Fruit fly (Drosophila melanogaster) whole organism, adult: Measurements from ENCODE around the gene Frq2.

Experiments used
- CG11617 ChIP-seq: fragments of 200-800 bp; sonication (Bioruptor generic); optimal IDR thresholded peaks from 2 replicates; lab custom pipeline; 2017; ENCODE audit warnings: mild to moderate bottlenecking, missing biosample characterization, missing genetic modification reagents, missing genetic modification characterization
- CG12768 ChIP-seq: fragments of 200-800 bp; sonication (Bioruptor generic); optimal IDR thresholded peaks from 2 replicates; lab custom pipeline; 2017; ENCODE audit warnings: missing biosample characterization, missing genetic modification characterization, mild to moderate bottlenecking, moderate library complexity, missing genetic modification reagents
- CG14711 ChIP-seq: fragments of 200-800 bp; sonication (Bioruptor generic); optimal IDR thresholded peaks from 2 replicates; lab custom pipeline; 2018; ENCODE audit warnings: missing biosample characterization, mild to moderate bottlenecking, missing genetic modification characterization, moderate library complexity
- CG1620 ChIP-seq: fragments of 200-800 bp; sonication (Bioruptor generic); optimal IDR thresholded peaks from 2 replicates; lab custom pipeline; 2016; ENCODE audit warnings: missing biosample characterization, missing genetic modification characterization
- CG33017 ChIP-seq: fragments of 200-800 bp; sonication (Bioruptor generic); optimal IDR thresholded peaks from 2 replicates; lab custom pipeline; 2018; ENCODE audit warnings: missing biosample characterization, mild to moderate bottlenecking, missing genetic modification characterization, moderate library complexity
- CG5204 ChIP-seq: fragments of 200-800 bp; sonication (Bioruptor generic); optimal IDR thresholded peaks from 2 replicates; lab custom pipeline; 2016; ENCODE audit warnings: missing biosample characterization, missing genetic modification characterization
- CG7045 ChIP-seq: fragments of 200-800 bp; sonication (Bioruptor generic); optimal IDR thresholded peaks from 2 replicates; lab custom pipeline; 2017; ENCODE audit warnings: missing biosample characterization, mild to moderate bottlenecking, missing genetic modification characterization
- CG7101 ChIP-seq: fragments of 200-800 bp; sonication (Bioruptor generic); optimal IDR thresholded peaks from 2 replicates; lab custom pipeline; 2018; ENCODE audit warnings: missing biosample characterization, mild to moderate bottlenecking, missing genetic modification characterization, moderate library complexity
- Clk ChIP-seq: fragments of 200-800 bp; sonication (Bioruptor generic); optimal IDR thresholded peaks from 2 replicates; lab custom pipeline; 2017; ENCODE audit warnings: missing biosample characterization, missing genetic modification characterization
- Crg-1 ChIP-seq: fragments of 200-800 bp; sonication (Bioruptor generic); optimal IDR thresholded peaks from 2 replicates; lab custom pipeline; 2016; ENCODE audit warnings: missing biosample characterization, missing genetic modification characterization
- Hr96 ChIP-seq: fragments of 200-800 bp; sonication (Bioruptor generic); optimal IDR thresholded peaks from 2 replicates; lab custom pipeline; 2016; ENCODE audit warnings: missing biosample characterization, missing genetic modification characterization
- Mnt ChIP-seq: fragments of 200-800 bp; sonication (Bioruptor generic); optimal IDR thresholded peaks from 2 replicates; lab custom pipeline; 2016; ENCODE audit warnings: missing biosample characterization, mild to moderate bottlenecking, missing genetic modification characterization
- bab1 ChIP-seq: fragments of 200-800 bp; sonication (Bioruptor generic); optimal IDR thresholded peaks from 3 replicates; lab custom pipeline; 2019; ENCODE audit warnings: missing biosample characterization, mild to moderate bottlenecking, missing genetic modification characterization, moderate library complexity
- cic ChIP-seq: fragments of 200-800 bp; sonication (Bioruptor generic); optimal IDR thresholded peaks from 2 replicates; lab custom pipeline; 2017; ENCODE audit warnings: missing biosample characterization, mild to moderate bottlenecking, missing genetic modification characterization, moderate library complexity
- cnc ChIP-seq, 2 experiments: fragments of >200 bp; optimal IDR thresholded peaks; 2 replicates each; lab custom pipeline; 2017
- kay ChIP-seq: fragments of 200-800 bp; sonication (Bioruptor generic); peaks from one replicate; lab custom pipeline; 2016; ENCODE audit warnings: missing biosample characterization, missing genetic modification characterization, borderline replicate concordance
- ovo ChIP-seq: fragments of 200-800 bp; sonication (Bioruptor generic); optimal IDR thresholded peaks from 2 replicates; lab custom pipeline; 2016; ENCODE audit warnings: missing biosample characterization, missing genetic modification characterization
- pad ChIP-seq: fragments of 200-800 bp; sonication (Bioruptor generic); optimal IDR thresholded peaks from 3 replicates; lab custom pipeline; 2017; ENCODE audit warnings: missing biosample characterization, missing genetic modification characterization, mild to moderate bottlenecking, moderate library complexity, missing genetic modification reagents
- tj ChIP-seq: fragments of 200-800 bp; sonication (Bioruptor generic); optimal IDR thresholded peaks from 3 replicates; lab custom pipeline; 2017; ENCODE audit warnings: missing biosample characterization, mild to moderate bottlenecking, missing genetic modification characterization, moderate library complexity
- toe ChIP-seq: fragments of 200-800 bp; sonication (Bioruptor generic); optimal IDR thresholded peaks from 2 replicates; lab custom pipeline; 2016; ENCODE audit warnings: missing biosample characterization, missing genetic modification characterization

Gene Frq2

DNA sequence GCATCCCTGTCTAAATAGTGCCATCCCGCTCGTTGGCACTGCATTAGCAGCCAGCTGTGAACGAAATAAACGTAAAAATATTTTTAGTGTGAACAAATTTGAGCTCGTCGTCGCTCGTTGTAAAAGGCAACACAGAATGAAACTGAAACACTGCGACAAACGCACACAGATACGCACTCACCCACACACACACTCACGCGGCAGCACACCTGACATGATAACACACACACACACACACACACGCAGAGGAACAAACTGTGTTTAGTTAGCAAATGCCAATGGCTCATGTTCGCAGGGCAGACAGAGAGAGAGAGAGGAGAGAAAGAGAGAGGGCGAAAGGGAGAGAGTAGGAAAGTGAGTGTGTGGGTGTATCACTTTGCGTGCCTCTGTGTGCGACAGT, 18.4 kb upstream of the Frq2 start:
- TF ChIP-seq Clk: no peak
- TF ChIP-seq cic (GFP tag; lab: Kevin White, UChicago): no peak
- no peak for TF ChIP-seq bab1 (GFP tag; lab: Kevin White, UChicago)
- no peak for TF ChIP-seq CG1620
- no peak for TF ChIP-seq ovo (GFP tag; lab: Kevin White, UChicago)
- TF ChIP-seq toe (GFP tag; lab: Kevin White, UChicago): no peak
- TF ChIP-seq cnc (optimal IDR thresholded peaks at IDR 0.05; lab: Kevin White, UChicago): no peak
- TF ChIP-seq CG5204: no peak
- no peak for TF ChIP-seq CG7045 (GFP tag; lab: Kevin White, UChicago)
- no peak for TF ChIP-seq tj (GFP tag; lab: Kevin White, UChicago)
- no peak for TF ChIP-seq CG33017 (tag; lab: Kevin White, UChicago)
- TF ChIP-seq Mnt (GFP tag; lab: Kevin White, UChicago): no peak
- TF ChIP-seq CG11617 (GFP tag; lab: Kevin White, UChicago): no peak
- TF ChIP-seq Crg-1 (GFP tag; lab: Kevin White, UChicago): no peak
- TF ChIP-seq kay (GFP tag; lab: Kevin White, UChicago): no peak

DNA sequence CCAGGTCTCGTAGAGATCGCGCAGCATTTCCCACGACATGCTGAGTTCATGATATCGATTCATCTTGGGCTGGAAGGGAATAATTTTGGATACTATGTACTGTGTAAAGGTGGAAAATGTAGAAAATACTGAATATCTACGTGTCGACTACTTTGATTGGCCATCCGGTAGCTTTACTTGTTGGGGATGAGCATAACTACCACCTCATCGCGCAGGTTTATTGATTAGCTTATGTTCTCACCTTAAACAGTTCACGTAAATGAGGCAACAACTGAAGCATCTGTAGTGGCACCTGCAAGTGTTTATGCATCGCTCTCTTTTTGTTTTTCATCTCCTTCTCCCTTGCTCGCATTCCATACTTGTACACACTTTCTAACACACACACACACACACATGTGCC, 2.0 kb downstream of the Frq2 start, which contains the start of gene Andorra:
Gene Andorra, minus strand, starts transcription at position 101 of the 400 bp plus-strand sequence.
- TF ChIP-seq cnc (optimal IDR thresholded peaks at IDR 0.05; lab: Kevin White, UChicago): no peak

DNA sequence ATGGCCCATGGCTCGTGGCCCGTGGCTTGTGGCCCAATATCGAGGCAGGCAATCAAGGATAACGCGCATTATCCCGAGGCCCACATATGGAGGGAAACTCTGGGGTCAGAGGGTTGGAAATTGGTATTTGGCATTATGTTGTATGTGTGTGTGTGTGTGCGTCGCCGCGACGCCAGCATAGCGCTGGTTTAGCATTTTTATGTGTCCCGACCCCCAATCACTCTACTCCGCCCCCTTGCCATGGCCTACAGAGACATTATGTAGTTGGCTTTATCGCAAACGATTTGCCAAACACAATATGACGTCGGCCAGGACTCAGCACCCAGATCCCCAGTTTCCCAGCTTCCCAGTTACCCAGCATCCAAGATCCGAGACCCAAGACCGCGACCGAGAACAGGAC, 3.7 kb downstream of the Frq2 start:
- TF ChIP-seq CG7101 (tag; lab: Kevin White, UChicago) (no peak), toe (GFP tag; lab: Kevin White, UChicago) (no peak), CG14711 (tag; lab: Kevin White, UChicago) (no peak), kay (GFP tag; lab: Kevin White, UChicago) (no peak), cic (GFP tag; lab: Kevin White, UChicago) (no peak), CG12768 (GFP tag; lab: Kevin White, UChicago) (no peak), Crg-1 (GFP tag; lab: Kevin White, UChicago) (no peak), CG7045 (GFP tag; lab: Kevin White, UChicago) (no peak), CG11617 (GFP tag; lab: Kevin White, UChicago) (no peak), CG5204 (no peak), CG33017 (tag; lab: Kevin White, UChicago) (no peak), Clk (no peak), tj (GFP tag; lab: Kevin White, UChicago) (no peak), pad (GFP tag; lab: Kevin White, UChicago) (no peak), ovo (GFP tag; lab: Kevin White, UChicago) (no peak), CG1620 (no peak), Mnt (GFP tag; lab: Kevin White, UChicago) (no peak), Hr96 (GFP tag; lab: Kevin White, UChicago) (no peak)

DNA sequence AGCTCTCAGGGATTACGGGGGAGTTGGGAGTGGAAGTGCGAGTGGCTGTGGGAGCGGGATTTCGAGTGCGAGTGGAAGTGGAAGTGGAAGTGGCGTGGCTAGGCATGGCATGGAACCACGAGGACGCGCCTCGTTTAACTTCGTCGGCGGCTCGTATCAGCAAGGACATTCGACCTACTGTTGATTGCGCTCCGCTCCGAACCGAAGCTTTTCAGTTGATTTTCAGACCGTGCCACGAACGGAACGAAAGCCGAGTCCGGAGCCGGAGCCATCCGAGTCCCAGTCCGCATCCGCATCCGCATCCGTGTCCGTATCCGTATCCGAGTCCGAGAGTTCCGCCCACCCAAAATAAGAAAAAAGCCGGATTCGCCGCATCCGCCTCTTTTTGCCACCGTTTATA, 8.5 kb downstream of the Frq2 start:
- TF ChIP-seq tj (GFP tag; lab: Kevin White, UChicago) (no peak), CG12768 (GFP tag; lab: Kevin White, UChicago) (no peak), CG1620 (no peak), CG7101 (tag; lab: Kevin White, UChicago) (no peak), toe (GFP tag; lab: Kevin White, UChicago) (no peak), CG5204 (no peak), CG14711 (tag; lab: Kevin White, UChicago) (no peak), Mnt (GFP tag; lab: Kevin White, UChicago) (no peak), bab1 (GFP tag; lab: Kevin White, UChicago) (no peak), cnc (optimal IDR thresholded peaks at IDR 0.05; lab: Kevin White, UChicago) (no peak), Hr96 (GFP tag; lab: Kevin White, UChicago) (no peak), Clk (no peak), cic (GFP tag; lab: Kevin White, UChicago) (no peak), CG11617 (GFP tag; lab: Kevin White, UChicago) (no peak), ovo (GFP tag; lab: Kevin White, UChicago) (no peak)

DNA sequence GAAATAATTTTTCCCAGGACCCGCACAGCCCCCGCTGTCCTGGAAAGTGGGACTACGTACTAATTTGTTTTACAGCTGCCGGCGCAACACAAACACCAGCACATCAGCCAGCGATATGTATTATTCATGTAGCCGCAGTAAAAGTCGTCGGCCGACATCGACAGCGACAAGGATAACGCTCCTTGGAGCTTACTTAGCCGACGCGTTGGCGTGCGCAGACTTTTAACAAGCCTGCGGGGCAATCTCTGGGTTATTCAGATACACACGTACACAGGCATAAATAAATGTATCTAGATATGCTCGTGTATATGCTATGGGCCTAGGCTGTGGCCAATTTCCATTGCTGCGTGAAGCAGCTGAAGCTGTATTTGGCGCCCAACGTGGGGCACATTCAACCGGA, 20.2 kb downstream of the Frq2 start:
- TF ChIP-seq CG33017 (tag; lab: Kevin White, UChicago) (no peak), CG12768 (GFP tag; lab: Kevin White, UChicago) (no peak), CG7045 (GFP tag; lab: Kevin White, UChicago) (no peak), Crg-1 (GFP tag; lab: Kevin White, UChicago) (no peak), ovo (GFP tag; lab: Kevin White, UChicago) (no peak), Clk (no peak), CG5204 (no peak), CG11617 (GFP tag; lab: Kevin White, UChicago) (no peak), toe (GFP tag; lab: Kevin White, UChicago) (no peak), cnc (optimal IDR thresholded peaks at IDR 0.05; lab: Kevin White, UChicago) (no peak), Hr96 (GFP tag; lab: Kevin White, UChicago) (no peak), CG14711 (tag; lab: Kevin White, UChicago) (no peak), kay (GFP tag; lab: Kevin White, UChicago) (no peak)

DNA sequence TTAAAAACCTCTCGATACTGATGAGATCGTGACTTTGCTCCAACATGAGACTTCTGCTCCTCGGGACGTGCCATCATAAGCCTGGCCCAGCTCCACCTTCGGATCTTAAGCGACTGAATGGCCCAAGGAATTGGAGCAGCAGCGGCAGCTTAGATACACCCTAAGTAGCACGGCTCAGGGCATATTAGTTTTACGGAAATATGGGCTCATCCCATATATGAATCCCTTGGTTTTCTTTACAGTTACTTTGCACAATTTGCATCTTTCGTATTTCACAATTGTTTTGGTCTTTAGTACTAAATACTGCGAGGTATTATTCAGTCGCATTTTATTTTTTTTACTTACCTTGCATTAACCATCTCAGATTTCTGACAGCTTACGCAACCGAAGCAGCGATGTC, 27.6 kb downstream of the Frq2 start, which contains the start of gene Hesr:
Gene Hesr, minus strand, starts transcription at position 101 of the 400 bp plus-strand sequence.
- TF ChIP-seq Clk (no peak), CG14711 (tag; lab: Kevin White, UChicago) (no peak), pad (GFP tag; lab: Kevin White, UChicago) (no peak), CG1620 (no peak)
